Fruit fly (Drosophila melanogaster) whole organism, larva: ENCODE measurements around the gene rec.

Source experiments
- noc ChIP-seq: fragments of 200-800 bp; sonication (Bioruptor generic); optimal IDR thresholded peaks from 3 replicates; lab custom pipeline; 2019; ENCODE audit warnings: missing biosample characterization, mild to moderate bottlenecking, missing genetic modification characterization, moderate library complexity

rec gene

DNA sequence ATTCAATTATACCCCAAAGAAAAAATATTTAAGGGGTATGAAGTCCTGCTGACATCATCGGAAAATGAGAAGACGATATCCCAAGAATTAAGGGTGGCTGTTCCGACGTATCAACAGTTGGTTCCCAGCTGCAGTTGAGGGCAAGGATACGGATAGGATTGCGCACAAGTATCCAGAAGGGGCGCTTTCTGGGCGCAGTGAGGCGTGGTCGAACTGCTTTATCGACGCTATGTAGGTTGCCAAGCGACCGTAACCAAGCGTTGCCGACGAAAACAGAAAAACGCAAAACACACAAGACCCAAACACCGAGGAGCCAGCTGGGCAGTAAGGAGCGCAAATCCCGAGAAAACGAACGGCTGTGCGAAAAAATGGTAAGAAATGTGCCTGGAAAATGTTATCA lies 58.3 kb downstream of the rec start, which contains the start of gene Ttc26:
Gene Ttc26 (plus strand): TSS at position 289 of the 400 bp plus-strand sequence.
- no peak for TF ChIP-seq noc
